Worm (Caenorhabditis elegans) whole organism, young adult: ENCODE results near the gene drd-1.

Experiments
- B0336.3 ChIP-seq: fragments of 200-800 bp; sonication (Bioruptor generic); IDR thresholded peaks from 2 replicates; pipeline ENCODE4 v1.3.6; 2022; ENCODE audit warnings: missing genetic modification characterization, missing compliant biosample characterization
- C06A6.2 ChIP-seq: fragments of 200-800 bp; sonication (Bioruptor generic); conservative IDR thresholded peaks from 2 replicates; pipeline ENCODE4 v1.3.6; 2022; ENCODE audit warnings: missing genetic modification characterization, missing compliant biosample characterization
- F22D6.2 ChIP-seq: sonication (generic microtip); optimal IDR thresholded peaks from 2 replicates; lab custom pipeline; 2016; ENCODE audit warnings: mild to moderate bottlenecking, missing genetic modification characterization, missing compliant biosample characterization
- F37B4.10 ChIP-seq: fragments of 200-800 bp; sonication (Bioruptor generic); IDR thresholded peaks from 2 replicates; pipeline ENCODE4 v1.3.6; 2022; ENCODE audit warnings: missing genetic modification characterization, missing compliant biosample characterization
- F49E8.2 ChIP-seq: sonication (generic microtip); optimal IDR thresholded peaks from 3 replicates; lab custom pipeline; 2017; ENCODE audit warnings: missing genetic modification characterization, mild to moderate bottlenecking, missing compliant biosample characterization, antibody characterized with exemption, moderate library complexity; ENCODE audit not compliant: insufficient read depth
- Y53F4B.3 ChIP-seq: fragments of 200-800 bp; sonication (Bioruptor generic); IDR thresholded peaks from 2 replicates; pipeline ENCODE4 v1.3.6; 2022; ENCODE audit warnings: missing genetic modification reagents, missing genetic modification characterization, missing compliant biosample characterization
- Y53G8AR.9 ChIP-seq: fragments of 200-800 bp; sonication (Bioruptor generic); conservative IDR thresholded peaks from 2 replicates; pipeline ENCODE4 v1.3.6; 2022; ENCODE audit warnings: missing genetic modification reagents, missing genetic modification characterization, missing compliant biosample characterization
- Y95B8A.8 ChIP-seq: fragments of 200-800 bp; sonication (Bioruptor generic); IDR thresholded peaks from 2 replicates; pipeline ENCODE4 v1.3.6; 2022; ENCODE audit warnings: missing genetic modification reagents, missing genetic modification characterization, missing compliant biosample characterization
- ZK185.1 ChIP-seq: sonication (generic microtip); optimal IDR thresholded peaks from 2 replicates; lab custom pipeline; 2016; ENCODE audit warnings: mild to moderate bottlenecking, missing genetic modification characterization, missing compliant biosample characterization; ENCODE audit not compliant: poor library complexity, severe bottlenecking
- ama-1 ChIP-seq, 3 experiments: fragments of 150-350 bp in 1 of 3; sonication (generic microtip) in 2 of 3; optimal IDR thresholded peaks; 2 replicates each; lab custom pipeline; 2014 to 2018; ENCODE audit warnings: missing biosample characterization in 2 of 3, missing genetic modification characterization in 2 of 3, missing genetic modification reagents in 2 of 3
- atf-7 ChIP-seq: sonication (generic microtip); optimal IDR thresholded peaks from 2 replicates; lab custom pipeline; 2017; ENCODE audit warnings: mild to moderate bottlenecking, missing genetic modification characterization, missing compliant biosample characterization
- attf-6 ChIP-seq: fragments of 200-800 bp; sonication (Bioruptor generic); IDR thresholded peaks from 2 replicates; pipeline ENCODE4 v1.3.6; 2022; ENCODE audit warnings: missing genetic modification reagents, missing genetic modification characterization, missing compliant biosample characterization
- bed-1 ChIP-seq: fragments of 200-800 bp; sonication (Bioruptor generic); IDR thresholded peaks from 2 replicates; pipeline ENCODE4 v1.3.6; 2022; ENCODE audit warnings: missing genetic modification reagents, missing genetic modification characterization, missing compliant biosample characterization
- cebp-2 ChIP-seq: fragments of 200-800 bp; sonication (Bioruptor generic); IDR thresholded peaks from 2 replicates; pipeline ENCODE4 v1.3.6; 2022; ENCODE audit warnings: missing genetic modification characterization, missing compliant biosample characterization
- ceh-100 ChIP-seq: fragments of 200-800 bp; sonication (Bioruptor generic); IDR thresholded peaks from 2 replicates; pipeline ENCODE4 v1.3.6; 2022; ENCODE audit warnings: missing genetic modification reagents, missing genetic modification characterization, missing compliant biosample characterization
- ceh-79 ChIP-seq: sonication (generic microtip); optimal IDR thresholded peaks from 2 replicates; lab custom pipeline; 2017; ENCODE audit warnings: mild to moderate bottlenecking, missing genetic modification characterization, missing compliant biosample characterization
- egrh-3 ChIP-seq: fragments of 200-800 bp; sonication (Bioruptor generic); IDR thresholded peaks from 2 replicates; pipeline ENCODE4 v1.3.6; 2022; ENCODE audit warnings: missing genetic modification reagents, missing genetic modification characterization, missing compliant biosample characterization
- ekl-4 ChIP-seq: fragments of 200-800 bp; sonication (Bioruptor generic); IDR thresholded peaks from 2 replicates; pipeline ENCODE4 v1.3.6; 2022; ENCODE audit warnings: missing genetic modification reagents, missing genetic modification characterization, missing compliant biosample characterization
- ets-4 ChIP-seq: fragments of 200-800 bp; sonication (Bioruptor generic); optimal IDR thresholded peaks from 2 replicates; lab custom pipeline; 2018; ENCODE audit warnings: mild to moderate bottlenecking, missing genetic modification characterization, missing compliant biosample characterization
- him-1 ChIP-seq: sonication (generic microtip); optimal IDR thresholded peaks from 2 replicates; lab custom pipeline; 2016; ENCODE audit warnings: missing genotype, missing genetic modification reagents, missing genetic modification characterization, missing compliant biosample characterization
- hlh-12 ChIP-seq: sonication (generic microtip); optimal IDR thresholded peaks from 2 replicates; lab custom pipeline; 2016; ENCODE audit warnings: missing genetic modification characterization, missing compliant biosample characterization
- hmg-20 ChIP-seq: fragments of 200-800 bp; sonication (Bioruptor generic); IDR thresholded peaks from 2 replicates; pipeline ENCODE4 v1.3.6; 2022; ENCODE audit warnings: missing genetic modification reagents, missing genetic modification characterization, missing compliant biosample characterization
- hsf-1 ChIP-seq: fragments of 200-800 bp; sonication (Bioruptor generic); IDR thresholded peaks from 2 replicates; pipeline ENCODE4 v1.3.6; 2022; ENCODE audit warnings: missing genetic modification reagents, missing genetic modification characterization, missing compliant biosample characterization
- let-607 ChIP-seq, 2 experiments: fragments of 200-800 bp in 1 of 2; sonication (Bioruptor generic) in 1 of 2; sonication (generic microtip) in 1 of 2; optimal IDR thresholded peaks; 2 replicates each; lab custom pipeline; 2016 to 2018; ENCODE audit warnings: mild to moderate bottlenecking in 2 of 2, missing compliant biosample characterization in 2 of 2, missing genetic modification characterization in 2 of 2, moderate library complexity in 2 of 2, missing genotype in 1 of 2
- lin-26 ChIP-seq: fragments of 200-800 bp; sonication (Bioruptor generic); IDR thresholded peaks from 2 replicates; pipeline ENCODE4 v1.3.6; 2022; ENCODE audit warnings: missing genetic modification reagents, missing genetic modification characterization, missing compliant biosample characterization
- lin-40 ChIP-seq: sonication (generic microtip); optimal IDR thresholded peaks from 2 replicates; lab custom pipeline; 2016; ENCODE audit warnings: missing genetic modification characterization, mild to moderate bottlenecking, missing compliant biosample characterization, missing genotype, missing genetic modification reagents
- lin-54 ChIP-seq: fragments of 200-800 bp; sonication (Bioruptor generic); optimal IDR thresholded peaks from 2 replicates; lab custom pipeline; 2018; ENCODE audit warnings: mild to moderate bottlenecking, missing genetic modification characterization, missing compliant biosample characterization
- madf-10 ChIP-seq: sonication (generic microtip); optimal IDR thresholded peaks from 2 replicates; lab custom pipeline; 2016; ENCODE audit warnings: mild to moderate bottlenecking, missing genetic modification characterization, missing compliant biosample characterization
- madf-3 ChIP-seq: fragments of 200-800 bp; sonication (Bioruptor generic); IDR thresholded peaks from 2 replicates; pipeline ENCODE4 v1.3.6; 2022; ENCODE audit warnings: missing genetic modification reagents, missing genetic modification characterization, missing compliant biosample characterization
- madf-6 ChIP-seq: fragments of 200-800 bp; sonication (Bioruptor generic); IDR thresholded peaks from 2 replicates; pipeline ENCODE4 v1.3.6; 2022; ENCODE audit warnings: missing genetic modification reagents, missing genetic modification characterization, missing compliant biosample characterization
- mel-28 ChIP-seq: sonication (generic microtip); optimal IDR thresholded peaks from 2 replicates; lab custom pipeline; 2016; ENCODE audit warnings: borderline replicate concordance, mild to moderate bottlenecking, missing genetic modification characterization, missing compliant biosample characterization
- nfya-2 ChIP-seq: fragments of 200-800 bp; sonication (Bioruptor generic); IDR thresholded peaks from 2 replicates; pipeline ENCODE4 v1.3.6; 2022; ENCODE audit warnings: missing genetic modification reagents, missing genetic modification characterization, missing compliant biosample characterization
- nfyb-1 ChIP-seq: fragments of 200-800 bp; sonication (Bioruptor generic); IDR thresholded peaks from 2 replicates; pipeline ENCODE4 v1.3.6; 2022; ENCODE audit warnings: missing genetic modification reagents, missing genetic modification characterization, missing compliant biosample characterization
- nhr-120 ChIP-seq: fragments of 200-800 bp; sonication (Bioruptor generic); IDR thresholded peaks from 2 replicates; pipeline ENCODE4 v1.3.6; 2022; ENCODE audit warnings: missing genetic modification characterization, missing compliant biosample characterization
- nhr-80 ChIP-seq: sonication (generic microtip); optimal IDR thresholded peaks from 2 replicates; lab custom pipeline; 2016; ENCODE audit warnings: missing genetic modification characterization, missing compliant biosample characterization
- nhr-90 ChIP-seq: sonication (generic microtip); optimal IDR thresholded peaks from 2 replicates; lab custom pipeline; 2016; ENCODE audit warnings: missing genotype, mild to moderate bottlenecking, missing genetic modification characterization, missing compliant biosample characterization
- rcor-1 ChIP-seq: fragments of 200-800 bp; sonication (Bioruptor generic); IDR thresholded peaks from 2 replicates; pipeline ENCODE4 v1.3.6; 2022; ENCODE audit warnings: missing genetic modification reagents, missing genetic modification characterization, missing compliant biosample characterization
- sea-2 ChIP-seq: fragments of 200-800 bp; sonication (Bioruptor generic); IDR thresholded peaks from 2 replicates; pipeline ENCODE4 v1.3.6; 2022; ENCODE audit warnings: missing genetic modification characterization, missing compliant biosample characterization
- sptf-2 ChIP-seq: fragments of 200-800 bp; sonication (Bioruptor generic); optimal IDR thresholded peaks from 2 replicates; lab custom pipeline; 2018; ENCODE audit warnings: mild to moderate bottlenecking, missing genetic modification characterization, missing compliant biosample characterization
- unc-130 ChIP-seq: sonication (generic microtip); optimal IDR thresholded peaks from 2 replicates; lab custom pipeline; 2016; ENCODE audit warnings: missing genetic modification reagents, missing genetic modification characterization, missing compliant biosample characterization
- ztf-22 ChIP-seq: fragments of 200-800 bp; sonication (Bioruptor generic); optimal IDR thresholded peaks from 2 replicates; lab custom pipeline; 2018; ENCODE audit warnings: mild to moderate bottlenecking, missing genetic modification characterization, moderate library complexity, missing compliant biosample characterization
- ztf-25 ChIP-seq: fragments of 200-800 bp; sonication (Bioruptor generic); IDR thresholded peaks from 2 replicates; pipeline ENCODE4 v1.3.6; 2022; ENCODE audit warnings: missing genetic modification reagents, missing genetic modification characterization, missing compliant biosample characterization
- ztf-28 ChIP-seq: fragments of 200-800 bp; sonication (Bioruptor generic); IDR thresholded peaks from 2 replicates; pipeline ENCODE4 v1.3.6; 2022; ENCODE audit warnings: missing genetic modification reagents, missing genetic modification characterization, missing compliant biosample characterization

Gene drd-1

ce11 chrII:8388001-8388513 lies at the start of gene drd-1:
drd-1 (plus strand) TSS chrII:8388051.
- TF ChIP-seq nhr-80 (tag; lab: Kevin White, UChicago) (peak; percentile 96), madf-6 (no peak), ama-1 (optimal IDR thresholded peaks at IDR 0.05; lab: Kevin White, UChicago) (no peak), ama-1 (GFP tag; optimal IDR thresholded peaks at IDR 0.05; lab: Kevin White, UChicago) (no peak), F22D6.2 (tag; lab: Kevin White, UChicago) (peak; percentile 24), lin-40 (tag; lab: Kevin White, UChicago) (peak; percentile 2), madf-3 (GFP tag; lab: Robert Waterston, UW) (no peak), ztf-28 (no peak), atf-7 (peak; percentile 57), ceh-79 (tag; lab: Kevin White, UChicago) (no peak), cebp-2 (GFP tag; lab: Robert Waterston, UW) (no peak), lin-26 (GFP tag; lab: Robert Waterston, UW) (no peak), C06A6.2 (GFP tag; lab: Robert Waterston, UW) (no peak), F49E8.2 (no peak), nhr-90 (peak; percentile 27), Y53F4B.3 (no peak), bed-1 (no peak), Y53G8AR.9 (no peak), sea-2 (GFP tag; lab: Robert Waterston, UW) (no peak), nfyb-1 (GFP tag; lab: Robert Waterston, UW) (0 out of 2 replicates have a peak, but pooled peaks have one; percentile 27), ztf-22 (GFP tag; lab: Kevin White, UChicago) (peak; percentile 69), him-1 (tag; lab: Kevin White, UChicago) (no peak), rcor-1 (GFP tag; lab: Robert Waterston, UW) (no peak), ekl-4 (no peak), ceh-100 (GFP tag; lab: Robert Waterston, UW) (no peak), unc-130 (GFP tag; lab: Kevin White, UChicago) (no peak), F37B4.10 (GFP tag; lab: Robert Waterston, UW) (no peak), nhr-120 (no peak), hlh-12 (tag; lab: Kevin White, UChicago) (no peak), ztf-25 (GFP tag; lab: Robert Waterston, UW) (no peak), let-607 (tag; optimal IDR thresholded peaks at IDR 0.05; lab: Kevin White, UChicago) (peak in 1 of 2 experiments; percentile 40), lin-54 (GFP tag; lab: Kevin White, UChicago) (no peak), Y95B8A.8 (GFP tag; lab: Robert Waterston, UW) (no peak), sptf-2 (GFP tag; lab: Kevin White, UChicago) (no peak), B0336.3 (GFP tag; lab: Robert Waterston, UW) (0 out of 2 replicates have a peak, but pooled peaks have one; percentile 25), ZK185.1 (tag; lab: Kevin White, UChicago) (no peak), nfya-2 (GFP tag; lab: Robert Waterston, UW) (no peak), hsf-1 (GFP tag; lab: Robert Waterston, UW) (no peak), ets-4 (GFP tag; lab: Kevin White, UChicago) (peak; percentile 73), attf-6 (GFP tag; lab: Robert Waterston, UW) (no peak), madf-10 (tag; lab: Kevin White, UChicago) (no peak), egrh-3 (GFP tag; lab: Robert Waterston, UW) (no peak), hmg-20 (GFP tag; lab: Robert Waterston, UW) (no peak), mel-28 (tag; lab: Kevin White, UChicago) (no peak)
